Fruit fly (Drosophila melanogaster): Measurements from ENCODE around the gene CG3165.

DNA sequence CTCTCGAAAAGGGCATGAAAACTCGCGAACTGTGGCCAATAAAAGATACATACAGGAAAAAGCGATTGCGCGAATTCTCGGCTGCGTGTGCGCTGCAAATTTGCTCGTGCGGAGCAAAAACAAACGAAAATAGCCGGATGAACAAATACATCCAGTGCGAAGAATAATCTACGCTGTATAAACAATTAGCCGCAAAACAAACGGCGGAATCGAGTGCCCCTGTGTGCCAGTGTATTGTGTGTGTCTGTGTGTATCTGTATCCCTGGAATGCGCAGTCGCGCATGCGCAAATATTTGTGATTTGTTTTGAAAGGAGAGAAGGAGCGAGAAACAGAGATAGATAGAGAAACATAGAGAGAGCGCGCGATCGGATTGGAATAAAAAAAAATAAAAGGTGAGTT is 22.7 kb downstream of the CG3165 start:
- TF ChIP-seq CG8478 (optimal IDR thresholded peaks at IDR 0.05) (no peak), CTCF (optimal IDR thresholded peaks at IDR 0.05) (no peak)

Data from S2 (cell line).